Fruit fly (Drosophila melanogaster) whole organism, embryonic: ENCODE results near the gene CG31875.

ENCODE experiments used
- Atf6 ChIP-seq: fragments of 200-800 bp; sonication (Bioruptor generic); IDR thresholded peaks from 2 replicates; pipeline ENCODE4 v1.3.6; 2022; ENCODE audit warnings: missing biosample characterization, missing genetic modification characterization
- BtbVII ChIP-seq: fragments of 200-800 bp; sonication (Bioruptor generic); optimal IDR thresholded peaks from 3 replicates; lab custom pipeline; 2017; ENCODE audit warnings: missing biosample characterization, mild to moderate bottlenecking, missing genetic modification characterization
- CG10543 ChIP-seq: fragments of 200-800 bp; sonication (Bioruptor generic); optimal IDR thresholded peaks from 3 replicates; lab custom pipeline; 2017; ENCODE audit warnings: missing biosample characterization, mild to moderate bottlenecking, missing genetic modification characterization, moderate library complexity
- CG10654 ChIP-seq: fragments of 200-800 bp; sonication (Bioruptor generic); optimal IDR thresholded peaks from 2 replicates; lab custom pipeline; 2016; ENCODE audit warnings: missing biosample characterization, missing genetic modification characterization
- CG11504 ChIP-seq: fragments of 200-800 bp; sonication (Bioruptor generic); optimal IDR thresholded peaks from 3 replicates; lab custom pipeline; 2019; ENCODE audit warnings: missing biosample characterization, mild to moderate bottlenecking, missing genetic modification characterization, moderate library complexity
- CG12236 ChIP-seq: fragments of 200-800 bp; sonication (Bioruptor generic); optimal IDR thresholded peaks from 2 replicates; lab custom pipeline; 2016; ENCODE audit warnings: missing biosample characterization, missing genetic modification characterization
- CG13123 ChIP-seq: fragments of 200-800 bp; sonication (Bioruptor generic); optimal IDR thresholded peaks from 2 replicates; lab custom pipeline; 2016; ENCODE audit warnings: missing biosample characterization, missing genetic modification characterization
- CG13296 ChIP-seq: fragments of 200-800 bp; sonication (Bioruptor generic); optimal IDR thresholded peaks from 3 replicates; lab custom pipeline; 2018; ENCODE audit warnings: missing biosample characterization, mild to moderate bottlenecking, missing genetic modification characterization
- CG13894 ChIP-seq: fragments of 200-800 bp; sonication (Bioruptor generic); optimal IDR thresholded peaks from 3 replicates; lab custom pipeline; 2018; ENCODE audit warnings: missing biosample characterization, mild to moderate bottlenecking, missing genetic modification characterization, moderate library complexity
- CG15514 ChIP-seq: fragments of 200-800 bp; sonication (Bioruptor generic); optimal IDR thresholded peaks from 3 replicates; lab custom pipeline; 2017; ENCODE audit warnings: missing biosample characterization, missing genetic modification characterization, mild to moderate bottlenecking, moderate library complexity, missing genetic modification reagents
- CG1602 ChIP-seq: fragments of 200-800 bp; sonication (Bioruptor generic); optimal IDR thresholded peaks from 3 replicates; lab custom pipeline; 2016; ENCODE audit warnings: missing biosample characterization, missing genetic modification characterization
- CG16815 ChIP-seq: fragments of 200-800 bp; sonication (Bioruptor generic); optimal IDR thresholded peaks from 3 replicates; lab custom pipeline; 2017; ENCODE audit warnings: missing biosample characterization, mild to moderate bottlenecking, missing genetic modification characterization
- CG17568 ChIP-seq: fragments of 200-800 bp; sonication (Bioruptor generic); optimal IDR thresholded peaks from 2 replicates; lab custom pipeline; 2018; ENCODE audit warnings: missing biosample characterization, mild to moderate bottlenecking, missing genetic modification characterization, moderate library complexity
- CG18011 ChIP-seq: fragments of 200-800 bp; sonication (Bioruptor generic); optimal IDR thresholded peaks from 2 replicates; lab custom pipeline; 2017; ENCODE audit warnings: missing biosample characterization, missing genetic modification characterization, mild to moderate bottlenecking, moderate library complexity, missing genotype
- CG2678 ChIP-seq: fragments of 200-800 bp; sonication (Bioruptor generic); optimal IDR thresholded peaks from 3 replicates; lab custom pipeline; 2019; ENCODE audit warnings: missing biosample characterization, mild to moderate bottlenecking, missing genetic modification characterization, moderate library complexity
- CG2875 ChIP-seq: fragments of 200-800 bp; sonication (Bioruptor generic); optimal IDR thresholded peaks from 2 replicates; lab custom pipeline; 2017; ENCODE audit warnings: missing biosample characterization, mild to moderate bottlenecking, missing genetic modification characterization, missing genetic modification reagents
- CG32772 ChIP-seq: fragments of 200-800 bp; sonication (Bioruptor generic); IDR thresholded peaks from 2 replicates; pipeline ENCODE4 v1.3.6; 2022; ENCODE audit warnings: missing biosample characterization, missing genetic modification characterization
- CG34376 ChIP-seq: fragments of 200-800 bp; sonication (Bioruptor generic); optimal IDR thresholded peaks from 2 replicates; lab custom pipeline; 2018; ENCODE audit warnings: missing biosample characterization, mild to moderate bottlenecking, missing genetic modification characterization
- CG7372 ChIP-seq: fragments of 200-800 bp; sonication (Bioruptor generic); IDR thresholded peaks from 2 replicates; pipeline ENCODE4 v1.3.6; 2022; ENCODE audit warnings: missing biosample characterization, missing genetic modification characterization
- Elba2 ChIP-seq: fragments of 200-800 bp; sonication (Bioruptor generic); optimal IDR thresholded peaks from 3 replicates; lab custom pipeline; 2016; ENCODE audit warnings: missing biosample characterization, missing genetic modification characterization
- Ets65A ChIP-seq: fragments of 200-800 bp; sonication (Bioruptor generic); peaks from one replicate; lab custom pipeline; 2016; ENCODE audit warnings: missing biosample characterization, missing genetic modification characterization
- GATAe ChIP-seq: fragments of 200-800 bp; sonication (Bioruptor generic); conservative IDR thresholded peaks from 2 replicates; pipeline ENCODE4 v1.3.6; 2022; ENCODE audit warnings: missing biosample characterization, missing genetic modification characterization
- HLH4C ChIP-seq: fragments of 200-800 bp; sonication (Bioruptor generic); IDR thresholded peaks from 3 replicates; pipeline ENCODE4 v1.3.6; 2022; ENCODE audit warnings: missing biosample characterization, missing genetic modification characterization; ENCODE audit not compliant: partially characterized antibody
- Hr78 ChIP-seq, 2 experiments: fragments of 200-800 bp in 1 of 2; fragments of >200 bp in 1 of 2; sonication (Bioruptor generic) in 1 of 2; optimal IDR thresholded peaks; 2 replicates each; lab custom pipeline; 2017 to 2019; ENCODE audit warnings: missing biosample characterization in 2 of 2, missing genetic modification characterization in 2 of 2, mild to moderate bottlenecking in 1 of 2, moderate library complexity in 1 of 2
- Mad ChIP-seq: fragments of 200-800 bp; sonication (Bioruptor generic); optimal IDR thresholded peaks from 2 replicates; lab custom pipeline; 2016; ENCODE audit warnings: missing biosample characterization, missing genetic modification characterization
- Med ChIP-seq: fragments of 200-800 bp; sonication (Bioruptor generic); peaks from one replicate; lab custom pipeline; 2016; ENCODE audit warnings: missing biosample characterization, missing genetic modification characterization, mild to moderate bottlenecking, inconsistent platforms, moderate library complexity
- Pdp1 ChIP-seq, 2 experiments: fragments of 200-800 bp; sonication (Bioruptor generic); optimal IDR thresholded peaks; 3 replicates each; lab custom pipeline; 2016; ENCODE audit warnings: missing biosample characterization in 2 of 2, missing genetic modification characterization in 2 of 2, mild to moderate bottlenecking in 1 of 2, moderate library complexity in 1 of 2
- Sry-β ChIP-seq: fragments of 200-800 bp; sonication (Bioruptor generic); optimal IDR thresholded peaks from 2 replicates; lab custom pipeline; 2018; ENCODE audit warnings: missing biosample characterization, mild to moderate bottlenecking, missing genetic modification characterization, moderate library complexity
- bigmax ChIP-seq: fragments of 200-800 bp; sonication (Bioruptor generic); optimal IDR thresholded peaks from 2 replicates; lab custom pipeline; 2018; ENCODE audit warnings: missing biosample characterization, mild to moderate bottlenecking, missing genetic modification characterization
- br ChIP-seq: fragments of >200 bp; optimal IDR thresholded peaks from 2 replicates; lab custom pipeline; 2017
- bsh ChIP-seq, 2 experiments: fragments of 200-800 bp; sonication (Bioruptor generic); optimal IDR thresholded peaks; 2 replicates each; lab custom pipeline; 2017 to 2018; ENCODE audit warnings: mild to moderate bottlenecking in 2 of 2, missing biosample characterization in 2 of 2, missing genetic modification characterization in 2 of 2, moderate library complexity in 1 of 2
- cad ChIP-seq: fragments of >200 bp; optimal IDR thresholded peaks from 2 replicates; lab custom pipeline; 2017; ENCODE audit warnings: missing biosample characterization, missing genetic modification characterization
- chif ChIP-seq, 2 experiments: fragments of 200-800 bp; sonication (Bioruptor generic); optimal IDR thresholded peaks; 3 replicates each; lab custom pipeline; 2016; ENCODE audit warnings: missing biosample characterization in 2 of 2, missing genetic modification characterization in 2 of 2
- chinmo ChIP-seq: fragments of 200-800 bp; sonication (Bioruptor generic); IDR thresholded peaks from 4 replicates; pipeline ENCODE4 v1.3.6; 2022; ENCODE audit warnings: missing biosample characterization, missing genetic modification characterization; ENCODE audit not compliant: partially characterized antibody
- corto ChIP-seq: fragments of 200-800 bp; sonication (Bioruptor generic); optimal IDR thresholded peaks from 2 replicates; lab custom pipeline; 2016; ENCODE audit warnings: missing biosample characterization, mild to moderate bottlenecking, missing genetic modification characterization, moderate library complexity
- exex ChIP-seq: fragments of 200-800 bp; sonication (Bioruptor generic); optimal IDR thresholded peaks from 4 replicates; lab custom pipeline; 2018; ENCODE audit warnings: missing biosample characterization, mild to moderate bottlenecking, missing genetic modification characterization, moderate library complexity
- gce ChIP-seq: fragments of 200-800 bp; sonication (Bioruptor generic); IDR thresholded peaks from 3 replicates; pipeline ENCODE4 v1.3.6; 2022; ENCODE audit warnings: missing biosample characterization, missing genetic modification characterization
- grn ChIP-seq: fragments of 200-800 bp; sonication (Bioruptor generic); optimal IDR thresholded peaks from 3 replicates; lab custom pipeline; 2017; ENCODE audit warnings: missing biosample characterization, missing genetic modification characterization
- gro ChIP-seq: fragments of 200-800 bp; sonication (Bioruptor generic); optimal IDR thresholded peaks from 2 replicates; lab custom pipeline; 2016; ENCODE audit warnings: missing biosample characterization, missing genetic modification characterization
- luna ChIP-seq: fragments of 200-800 bp; sonication (Bioruptor generic); optimal IDR thresholded peaks from 2 replicates; lab custom pipeline; 2016; ENCODE audit warnings: missing biosample characterization, missing genetic modification characterization
- mirr ChIP-seq: fragments of 200-800 bp; sonication (Bioruptor generic); optimal IDR thresholded peaks from 3 replicates; lab custom pipeline; 2018; ENCODE audit warnings: missing biosample characterization, mild to moderate bottlenecking, missing genetic modification characterization
- nom ChIP-seq: fragments of 200-800 bp; sonication (Bioruptor generic); optimal IDR thresholded peaks from 2 replicates; lab custom pipeline; 2017; ENCODE audit warnings: missing biosample characterization, missing genetic modification characterization, mild to moderate bottlenecking, moderate library complexity, missing genetic modification reagents
- pum ChIP-seq: fragments of 200-800 bp; sonication (Bioruptor generic); optimal IDR thresholded peaks from 2 replicates; lab custom pipeline; 2016; ENCODE audit warnings: missing biosample characterization, missing genetic modification characterization
- sd ChIP-seq: fragments of 200-800 bp; sonication (Bioruptor generic); optimal IDR thresholded peaks from 3 replicates; lab custom pipeline; 2018; ENCODE audit warnings: missing biosample characterization, mild to moderate bottlenecking, missing genetic modification characterization, moderate library complexity
- sisA ChIP-seq: fragments of 200-800 bp; sonication (Bioruptor generic); IDR thresholded peaks from 2 replicates; pipeline ENCODE4 v1.3.6; 2022; ENCODE audit warnings: missing biosample characterization, missing genetic modification characterization
- sug ChIP-seq: fragments of 200-800 bp; optimal IDR thresholded peaks from 2 replicates; lab custom pipeline; 2019; ENCODE audit warnings: missing biosample characterization, mild to moderate bottlenecking, missing genetic modification characterization, moderate library complexity
- tin ChIP-seq: fragments of 200-800 bp; sonication (Bioruptor generic); optimal IDR thresholded peaks from 3 replicates; lab custom pipeline; 2016; ENCODE audit warnings: missing biosample characterization, missing genetic modification characterization
- trh ChIP-seq: fragments of 200-800 bp; sonication (Bioruptor generic); optimal IDR thresholded peaks from 2 replicates; lab custom pipeline; 2016; ENCODE audit warnings: missing biosample characterization, missing genetic modification characterization

Gene CG31875

dm6 chr2L:9954119-9954518 lies 48.4 kb downstream of the CG31875 start, which contains the start of the genes CG13126 and CG4709 (continued):
- TF ChIP-seq CG12236 (GFP tag; lab: Kevin White, UChicago) (peak; percentile 6), pum (GFP tag; lab: Kevin White, UChicago) (peak; percentile 40), CG2875 (GFP tag; lab: Kevin White, UChicago) (peak; percentile 77), tin (GFP tag; lab: Kevin White, UChicago) (peak; percentile 92), CG13123 (GFP tag; lab: Kevin White, UChicago) (peak; percentile 75)

- TF ChIP-seq Pdp1 (GFP tag; optimal IDR thresholded peaks at IDR 0.05; lab: Kevin White, UChicago) (peak in 1 of 2 experiments; percentile 36), CG13296 (GFP tag; lab: Kevin White, UChicago) (peak; percentile 29), CG17568 (GFP tag; lab: Kevin White, UChicago) (no peak), CG10654 (GFP tag; lab: Kevin White, UChicago) (no peak), mirr (peak; percentile 55), CG15514 (GFP tag; lab: Kevin White, UChicago) (no peak), CG34376 (peak; percentile 91), BtbVII (GFP tag; lab: Kevin White, UChicago) (peak; percentile 35), sd (tag; lab: Kevin White, UChicago) (peak; percentile 56), Med (GFP tag; lab: Kevin White, UChicago) (peak; percentile 36), CG10543 (peak; percentile 39), CG2678 (tag; lab: Kevin White, UChicago) (peak; percentile 3), grn (peak; percentile 24), CG18011 (GFP tag; lab: Kevin White, UChicago) (peak; percentile 56), exex (tag; lab: Kevin White, UChicago) (peak; percentile 88), bigmax (GFP tag; lab: Kevin White, UChicago) (no peak), sug (peak; percentile 65), GATAe (peak; percentile 51), br (no peak), HLH4C (GFP tag; lab: Robert Waterston, UW) (no peak), CG11504 (no peak), gro (GFP tag; lab: Kevin White, UChicago) (peak; percentile 4), corto (GFP tag; lab: Kevin White, UChicago) (peak; percentile 58), chinmo (GFP tag; lab: Robert Waterston, UW) (0 out of 4 replicates have a peak, but pooled peaks have one; percentile 6), luna (no peak), CG1602 (GFP tag; lab: Kevin White, UChicago) (no peak), bsh (GFP tag; optimal IDR thresholded peaks at IDR 0.05; lab: Kevin White, UChicago) (peak in 1 of 2 experiments; percentile 50), CG13894 (tag; lab: Kevin White, UChicago) (peak; percentile 25), nom (GFP tag; lab: Kevin White, UChicago) (peak; percentile 60)
- TF ChIP-seq, all 482 proteins: peak for 20
These were observed 53.1 kb downstream of the CG31875 start for dm6 chr2L:9949178-9950062.

dm6 chr2L:9948520-9948858 lies 54.0 kb downstream of the CG31875 start:
- no peak for TF ChIP-seq CG7372 (GFP tag; lab: Robert Waterston, UW)
- TF ChIP-seq Ets65A (GFP tag; lab: Kevin White, UChicago), result peak; percentile 55
- TF ChIP-seq Mad (GFP tag; lab: Kevin White, UChicago), result no peak
- TF ChIP-seq Elba2, result no peak
- TF ChIP-seq Hr78 (GFP tag; optimal IDR thresholded peaks at IDR 0.05; lab: Kevin White, UChicago), result peak in 1 of 2 experiments; percentile 28
- no peak for TF ChIP-seq Sry-β (GFP tag; lab: Kevin White, UChicago)
- no peak for TF ChIP-seq trh (GFP tag; lab: Kevin White, UChicago)
- TF ChIP-seq sisA (GFP tag; lab: Robert Waterston, UW), result no peak
- TF ChIP-seq gce (GFP tag; lab: Robert Waterston, UW), result no peak
- TF ChIP-seq chif (GFP tag; optimal IDR thresholded peaks at IDR 0.05; lab: Kevin White, UChicago), result no peak
- TF ChIP-seq cad (GFP tag; lab: Kevin White, UChicago), result no peak
- TF ChIP-seq CG32772 (GFP tag; lab: Robert Waterston, UW), result no peak
- TF ChIP-seq Atf6 (GFP tag; lab: Robert Waterston, UW), result no peak
- no peak for TF ChIP-seq CG16815 (GFP tag; lab: Kevin White, UChicago)
